Worm (Caenorhabditis elegans) whole organism, late embryonic: ENCODE results near the gene rpac-19.

ENCODE experiments used
- C08G9.2 ChIP-seq: sonication (generic microtip); optimal IDR thresholded peaks from 2 replicates; lab custom pipeline; 2016; ENCODE audit warnings: mild to moderate bottlenecking, missing genetic modification characterization, moderate library complexity, missing compliant biosample characterization
- C38D4.7 ChIP-seq: fragments of 200-800 bp; sonication (Bioruptor generic); optimal IDR thresholded peaks from 2 replicates; lab custom pipeline; 2018; ENCODE audit warnings: mild to moderate bottlenecking, missing genetic modification characterization, moderate library complexity, missing compliant biosample characterization
- K09A11.1 ChIP-seq: sonication (generic microtip); optimal IDR thresholded peaks from 2 replicates; lab custom pipeline; 2017; ENCODE audit warnings: antibody characterized with exemption, mild to moderate bottlenecking, missing genetic modification characterization, missing compliant biosample characterization; ENCODE audit not compliant: insufficient read depth
- ceh-14 ChIP-seq: sonication (generic microtip); optimal IDR thresholded peaks from 2 replicates; lab custom pipeline; 2016; ENCODE audit warnings: missing genotype, missing genetic modification characterization, missing compliant biosample characterization
- ceh-19 ChIP-seq: fragments of 200-800 bp; sonication (Bioruptor generic); optimal IDR thresholded peaks from 2 replicates; lab custom pipeline; 2018; ENCODE audit warnings: mild to moderate bottlenecking, missing genetic modification characterization, missing compliant biosample characterization
- ceh-2 ChIP-seq: sonication (generic microtip); optimal IDR thresholded peaks from 2 replicates; lab custom pipeline; 2016; ENCODE audit warnings: missing genotype, missing genetic modification characterization, missing compliant biosample characterization
- ceh-24 ChIP-seq: sonication (generic microtip); optimal IDR thresholded peaks from 2 replicates; lab custom pipeline; 2016; ENCODE audit warnings: mild to moderate bottlenecking, missing genetic modification characterization, missing compliant biosample characterization
- ceh-30 ChIP-seq: fragments of 150-350 bp; optimal IDR thresholded peaks from 2 replicates; lab custom pipeline; 2014; ENCODE audit warnings: missing biosample characterization, missing genetic modification characterization
- ceh-34 ChIP-seq: sonication (generic microtip); optimal IDR thresholded peaks from 2 replicates; lab custom pipeline; 2016; ENCODE audit warnings: mild to moderate bottlenecking, missing genetic modification characterization, missing compliant biosample characterization
- ceh-45 ChIP-seq: fragments of 200-800 bp; sonication (Bioruptor generic); IDR thresholded peaks from 2 replicates; pipeline ENCODE4 v1.3.6; 2022; ENCODE audit warnings: missing genetic modification reagents, missing genetic modification characterization, missing compliant biosample characterization
- ceh-48 ChIP-seq: sonication (generic microtip); optimal IDR thresholded peaks from 2 replicates; lab custom pipeline; 2016; ENCODE audit warnings: missing genetic modification characterization, inconsistent platforms, missing compliant biosample characterization
- ceh-9 ChIP-seq: sonication (generic microtip); optimal IDR thresholded peaks from 2 replicates; lab custom pipeline; 2016; ENCODE audit warnings: mild to moderate bottlenecking, missing genetic modification characterization, inconsistent platforms, missing compliant biosample characterization
- dmd-4 ChIP-seq: sonication (generic microtip); optimal IDR thresholded peaks from 2 replicates; lab custom pipeline; 2016; ENCODE audit warnings: borderline replicate concordance, missing genetic modification characterization, missing compliant biosample characterization
- elt-4 ChIP-seq: sonication (generic microtip); optimal IDR thresholded peaks from 2 replicates; lab custom pipeline; 2016; ENCODE audit warnings: missing genetic modification characterization, missing compliant biosample characterization
- gmeb-2 ChIP-seq: sonication (generic microtip); optimal IDR thresholded peaks from 2 replicates; lab custom pipeline; 2016; ENCODE audit warnings: missing genetic modification characterization, inconsistent platforms, missing compliant biosample characterization
- hlh-13 ChIP-seq: fragments of 200-800 bp; sonication (Bioruptor generic); optimal IDR thresholded peaks from 2 replicates; lab custom pipeline; 2018; ENCODE audit warnings: mild to moderate bottlenecking, missing genetic modification characterization, missing compliant biosample characterization
- hlh-15 ChIP-seq: sonication (generic microtip); optimal IDR thresholded peaks from 2 replicates; lab custom pipeline; 2016; ENCODE audit warnings: missing genetic modification characterization, missing compliant biosample characterization
- hlh-8 ChIP-seq: sonication (generic microtip); optimal IDR thresholded peaks from 2 replicates; lab custom pipeline; 2016; ENCODE audit warnings: missing genotype, missing genetic modification characterization, missing compliant biosample characterization
- lin-11 ChIP-seq: fragments of 200-800 bp; sonication (Bioruptor generic); optimal IDR thresholded peaks from 2 replicates; lab custom pipeline; 2018; ENCODE audit warnings: mild to moderate bottlenecking, missing genetic modification characterization, missing compliant biosample characterization
- mec-3 ChIP-seq: sonication (generic microtip); optimal IDR thresholded peaks from 2 replicates; lab custom pipeline; 2016; ENCODE audit warnings: borderline replicate concordance, missing genetic modification characterization, missing compliant biosample characterization
- nfya-1 ChIP-seq: sonication (generic microtip); optimal IDR thresholded peaks from 2 replicates; lab custom pipeline; 2017; ENCODE audit warnings: missing genetic modification characterization, mild to moderate bottlenecking, missing compliant biosample characterization, antibody characterized with exemption, moderate library complexity
- nhr-232 ChIP-seq: sonication (generic microtip); optimal IDR thresholded peaks from 2 replicates; lab custom pipeline; 2016; ENCODE audit warnings: missing genetic modification characterization, missing compliant biosample characterization
- odd-2 ChIP-seq: sonication (generic microtip); optimal IDR thresholded peaks from 2 replicates; lab custom pipeline; 2017; ENCODE audit warnings: antibody characterized with exemption, mild to moderate bottlenecking, missing genetic modification characterization, missing compliant biosample characterization
- pat-9 ChIP-seq: fragments of 200-800 bp; sonication (Bioruptor generic); optimal IDR thresholded peaks from 2 replicates; lab custom pipeline; 2018; ENCODE audit warnings: mild to moderate bottlenecking, missing genetic modification characterization, moderate library complexity, missing compliant biosample characterization
- pax-1 ChIP-seq: fragments of 150-350 bp; optimal IDR thresholded peaks from 2 replicates; lab custom pipeline; 2014; ENCODE audit warnings: missing biosample characterization, missing genetic modification characterization
- pha-2 ChIP-seq: sonication (generic microtip); optimal IDR thresholded peaks from 2 replicates; lab custom pipeline; 2017; ENCODE audit warnings: mild to moderate bottlenecking, missing genetic modification characterization, missing compliant biosample characterization
- pha-4 ChIP-seq: fragments of 150-350 bp; optimal IDR thresholded peaks from 2 replicates; lab custom pipeline; 2018; ENCODE audit warnings: missing biosample characterization, missing genetic modification reagents, missing genetic modification characterization
- ref-2 ChIP-seq: sonication (generic microtip); optimal IDR thresholded peaks from 2 replicates; lab custom pipeline; 2016; ENCODE audit warnings: missing genetic modification characterization, missing compliant biosample characterization
- rnt-1 ChIP-seq: sonication (generic microtip); optimal IDR thresholded peaks from 2 replicates; lab custom pipeline; 2016; ENCODE audit warnings: missing genetic modification characterization, missing compliant biosample characterization
- tbx-2 ChIP-seq: sonication (generic microtip); optimal IDR thresholded peaks from 2 replicates; lab custom pipeline; 2016; ENCODE audit warnings: missing genetic modification characterization, missing compliant biosample characterization
- ttx-3 ChIP-seq: sonication (generic microtip); optimal IDR thresholded peaks from 2 replicates; lab custom pipeline; 2016; ENCODE audit warnings: missing genetic modification reagents, missing genetic modification characterization, missing compliant biosample characterization
- unc-42 ChIP-seq: sonication (generic microtip); optimal IDR thresholded peaks from 2 replicates; lab custom pipeline; 2016; ENCODE audit warnings: missing genotype, missing genetic modification characterization, missing compliant biosample characterization
- unc-55 ChIP-seq: sonication (generic microtip); optimal IDR thresholded peaks from 2 replicates; lab custom pipeline; 2017; ENCODE audit warnings: missing biosample characterization, missing genetic modification reagents, missing genetic modification characterization
- unc-86 ChIP-seq: sonication (generic microtip); optimal IDR thresholded peaks from 2 replicates; lab custom pipeline; 2016; ENCODE audit warnings: missing genetic modification characterization, missing compliant biosample characterization
- zip-5 ChIP-seq: sonication (generic microtip); optimal IDR thresholded peaks from 2 replicates; lab custom pipeline; 2016; ENCODE audit warnings: missing genetic modification characterization, missing compliant biosample characterization
- ztf-16 ChIP-seq: sonication (generic microtip); optimal IDR thresholded peaks from 2 replicates; lab custom pipeline; 2017; ENCODE audit warnings: missing genetic modification characterization, missing compliant biosample characterization

The rpac-19 gene

ce11 chrIII:9612097-9612496 lies 17.6 kb downstream of the rpac-19 start, which contains the start of gene bbs-4:
Gene bbs-4, minus strand, starts transcription at chrIII:9612197.
- TF ChIP-seq nfya-1 (tag; lab: Kevin White, UChicago): no peak
- no peak for TF ChIP-seq ceh-14 (tag; lab: Kevin White, UChicago)

- TF ChIP-seq hlh-13 (GFP tag; lab: Kevin White, UChicago): no peak
- no peak for TF ChIP-seq pat-9
- no peak for TF ChIP-seq ceh-2 (tag; lab: Kevin White, UChicago)
- TF ChIP-seq lin-11 (tag; lab: Kevin White, UChicago): no peak
- no peak for TF ChIP-seq nhr-232 (tag; lab: Kevin White, UChicago)
- TF ChIP-seq dmd-4 (tag; lab: Kevin White, UChicago): no peak
- TF ChIP-seq pax-1 (tag; lab: Kevin White, UChicago): no peak
- TF ChIP-seq K09A11.1 (tag; lab: Kevin White, UChicago): no peak
- no peak for TF ChIP-seq ttx-3 (tag; lab: Kevin White, UChicago)
- TF ChIP-seq gmeb-2 (tag; lab: Kevin White, UChicago): no peak
- no peak for TF ChIP-seq C38D4.7 (GFP tag; lab: Kevin White, UChicago)
- no peak for TF ChIP-seq hlh-8
- no peak for TF ChIP-seq ceh-45 (GFP tag; lab: Robert Waterston, UW)
- TF ChIP-seq unc-42 (tag; lab: Kevin White, UChicago): no peak
- TF ChIP-seq pha-4 (tag; lab: Kevin White, UChicago): no peak
- TF ChIP-seq ceh-48 (tag; lab: Kevin White, UChicago): no peak
- no peak for TF ChIP-seq ceh-19 (GFP tag; lab: Kevin White, UChicago)
- TF ChIP-seq ceh-34 (tag; lab: Kevin White, UChicago): no peak
- TF ChIP-seq, all 69 proteins: peak for 0
Measured at ce11 chrIII:9608650-9609049, 21.0 kb downstream of the rpac-19 start, which contains the start of gene clec-161. Gene clec-161, minus strand, starts transcription at chrIII:9608750.

- no peak for TF ChIP-seq ztf-16 (tag; lab: Kevin White, UChicago)
Measured at ce11 chrIII:9600645-9601044, 29.0 kb downstream of the rpac-19 start, which contains the start of gene F58A4.2. Gene F58A4.2, minus strand, starts transcription at chrIII:9600745.

ce11 chrIII:9598168-9598567 lies 31.5 kb downstream of the rpac-19 start, which contains the start of gene F58A4.1:
Gene F58A4.1, plus strand, starts transcription at chrIII:9598468.
- TF ChIP-seq elt-4 (tag; lab: Kevin White, UChicago): no peak
- no peak for TF ChIP-seq tbx-2 (tag; lab: Kevin White, UChicago)
- no peak for TF ChIP-seq ceh-24 (tag; lab: Kevin White, UChicago)
- TF ChIP-seq pax-1 (tag; lab: Kevin White, UChicago): no peak
- no peak for TF ChIP-seq odd-2 (tag; lab: Kevin White, UChicago)
- no peak for TF ChIP-seq mec-3 (tag; lab: Kevin White, UChicago)
- TF ChIP-seq rnt-1 (tag; lab: Kevin White, UChicago): no peak

ce11 chrIII:9597044-9597443 lies 32.6 kb downstream of the rpac-19 start, which contains the start of gene C48B4.12:
Gene C48B4.12, plus strand, starts transcription at chrIII:9597344.
- TF ChIP-seq ref-2 (tag; lab: Kevin White, UChicago) (no peak), ztf-16 (tag; lab: Kevin White, UChicago) (no peak), pha-2 (tag; lab: Kevin White, UChicago) (no peak), C08G9.2 (tag; lab: Kevin White, UChicago) (no peak), tbx-2 (tag; lab: Kevin White, UChicago) (no peak), unc-86 (tag; lab: Kevin White, UChicago) (no peak), ceh-30 (no peak), dmd-4 (tag; lab: Kevin White, UChicago) (no peak), nfya-1 (tag; lab: Kevin White, UChicago) (no peak), lin-11 (tag; lab: Kevin White, UChicago) (no peak), K09A11.1 (tag; lab: Kevin White, UChicago) (no peak), ceh-9 (no peak), hlh-15 (tag; lab: Kevin White, UChicago) (no peak), zip-5 (tag; lab: Kevin White, UChicago) (no peak), unc-55 (no peak)
